Fruit fly (Drosophila melanogaster): ENCODE measurements around the gene rdgB.

The rdgB gene

DNA sequence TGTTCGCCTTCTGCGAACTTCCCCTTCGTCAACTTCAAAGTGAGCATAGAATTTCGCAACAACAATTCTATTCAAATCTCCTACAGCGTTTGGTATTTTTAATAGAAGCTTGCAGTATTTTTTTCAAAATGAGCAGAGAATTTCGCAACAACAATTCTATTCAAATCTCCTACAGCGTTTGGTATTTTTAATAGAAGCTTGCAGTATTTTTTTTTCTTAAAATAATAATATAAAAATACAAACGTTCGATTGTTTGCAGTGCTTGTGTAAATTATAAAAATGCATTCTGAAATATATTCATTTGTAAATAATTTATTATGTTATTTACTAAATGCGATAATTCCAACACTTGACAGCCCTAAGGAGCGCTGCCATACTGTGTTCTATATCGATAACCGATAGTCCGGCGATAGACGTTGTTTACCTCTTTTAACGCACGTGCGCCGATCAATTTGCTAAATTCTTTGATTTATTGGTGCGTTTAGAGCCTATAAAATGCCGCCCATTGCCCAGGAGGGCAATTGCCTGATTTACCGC is 5.7 kb upstream of the rdgB start, which contains the start of the genes CG32625 and Rtc1 (continued):
- no peak for TF ChIP-seq Dfd (GFP tag; optimal IDR thresholded peaks at IDR 0.05)
- TF ChIP-seq Lhr (GFP tag; optimal IDR thresholded peaks at IDR 0.05), result peak; percentile 51
- no peak for TF ChIP-seq mld (GFP tag; IDR thresholded peaks at IDR 0.05; ENCODE audit: partially characterized antibody)
- peak; percentile 29 for TF ChIP-seq MESR4 (GFP tag; optimal IDR thresholded peaks at IDR 0.05)
- peak; percentile 73; the same call in 2 of the 3 replicates for TF ChIP-seq ci (GFP tag; IDR thresholded peaks at IDR 0.05)
- TF ChIP-seq Myb (GFP tag; optimal IDR thresholded peaks at IDR 0.05), result no peak
- peak; percentile 70 for TF ChIP-seq CG3847 (GFP tag; IDR thresholded peaks at IDR 0.05)
- peak in 1 of 2 experiments; percentile 4 for TF ChIP-seq Pdp1 (GFP tag; optimal IDR thresholded peaks at IDR 0.05)
- peak; percentile 62 for TF ChIP-seq CG2678 (tag; optimal IDR thresholded peaks at IDR 0.05)
- TF ChIP-seq CG33213 (GFP tag; optimal IDR thresholded peaks at IDR 0.05), result no peak
- peak; percentile 43 for TF ChIP-seq CG2116 (GFP tag; optimal IDR thresholded peaks at IDR 0.05)
- no peak for TF ChIP-seq CG10209 (GFP tag; optimal IDR thresholded peaks at IDR 0.05)
- peak; percentile 41 for TF ChIP-seq CG7839 (tag; optimal IDR thresholded peaks at IDR 0.05)
- TF ChIP-seq Aef1 (GFP tag; IDR thresholded peaks at IDR 0.05), result peak; percentile 42; the same call in 1 of the 3 replicates
- no peak for TF ChIP-seq CG5180 (GFP tag; optimal IDR thresholded peaks at IDR 0.05)
- TF ChIP-seq grau (tag; optimal IDR thresholded peaks at IDR 0.05), result peak; percentile 61
- TF ChIP-seq Hr51 (GFP tag; optimal IDR thresholded peaks at IDR 0.05), result peak in 1 of 2 experiments; percentile 67
- 0 out of 2 replicates have a peak, but pooled peaks have one; percentile 20 for TF ChIP-seq CG2129 (GFP tag; IDR thresholded peaks at IDR 0.05; ENCODE audit: partially characterized antibody)
- TF ChIP-seq yki (optimal IDR thresholded peaks at IDR 0.05), result no peak
- TF ChIP-seq Ssrp (tag; optimal IDR thresholded peaks at IDR 0.05), result peak; percentile 20
- TF ChIP-seq CG17328 (GFP tag; IDR thresholded peaks at IDR 0.05), result peak; percentile 54; the same call in 1 of the 2 replicates
- TF ChIP-seq CG5953 (GFP tag; IDR thresholded peaks at IDR 0.05), result no peak
- TF ChIP-seq pfk (GFP tag; optimal IDR thresholded peaks at IDR 0.05), result no peak
- peak; percentile 15 for TF ChIP-seq fd96Cb (tag; optimal IDR thresholded peaks at IDR 0.05)
- peak; percentile 47 for TF ChIP-seq Fer1 (GFP tag; optimal IDR thresholded peaks at IDR 0.05)
- peak; percentile 61 for TF ChIP-seq CG15696 (tag; optimal IDR thresholded peaks at IDR 0.05)
- peak; percentile 38 for TF ChIP-seq CG1603 (tag; optimal IDR thresholded peaks at IDR 0.05)
- peak; percentile 38 for TF ChIP-seq HmgZ (tag; optimal IDR thresholded peaks at IDR 0.05)
- TF ChIP-seq CG14441 (GFP tag; IDR thresholded peaks at IDR 0.05), result peak; percentile 36; the same call in 1 of the 2 replicates
- TF ChIP-seq Rfx (GFP tag; IDR thresholded peaks at IDR 0.05), result peak; percentile 65
- TF ChIP-seq B-H2 (GFP tag; optimal IDR thresholded peaks at IDR 0.05), result peak; percentile 70
- peak; percentile 44 for TF ChIP-seq al (GFP tag; IDR thresholded peaks at IDR 0.05)
- no peak for TF ChIP-seq CG3065 (GFP tag; optimal IDR thresholded peaks at IDR 0.05)
- TF ChIP-seq HLH3B (GFP tag; IDR thresholded peaks at IDR 0.05), result peak; percentile 27; the same call in 1 of the 2 replicates
- TF ChIP-seq ERR (GFP tag; optimal IDR thresholded peaks at IDR 0.05), result no peak
- TF ChIP-seq bigmax (GFP tag; optimal IDR thresholded peaks at IDR 0.05), result no peak
- TF ChIP-seq CG15601 (tag; optimal IDR thresholded peaks at IDR 0.05), result peak; percentile 54
- TF ChIP-seq gcm (GFP tag; optimal IDR thresholded peaks at IDR 0.05), result peak; percentile 35
- TF ChIP-seq eyg (GFP tag; optimal IDR thresholded peaks at IDR 0.05), result no peak
- no peak for TF ChIP-seq CG6272 (GFP tag; IDR thresholded peaks at IDR 0.05)
- TF ChIP-seq fd102C (GFP tag; optimal IDR thresholded peaks at IDR 0.05), result no peak
- TF ChIP-seq CG15479 (GFP tag; optimal IDR thresholded peaks at IDR 0.05), result peak; percentile 54
- no peak for TF ChIP-seq Hr3 (GFP tag; optimal IDR thresholded peaks at IDR 0.05)
- TF ChIP-seq sens-2 (GFP tag; IDR thresholded peaks at IDR 0.05), result no peak
- TF ChIP-seq Bgb (GFP tag; IDR thresholded peaks at IDR 0.05; ENCODE audit: partially characterized antibody), result peak; percentile 52
- no peak for TF ChIP-seq CG9215 (GFP tag; IDR thresholded peaks at IDR 0.05)
- peak; percentile 81 for TF ChIP-seq cwo (GFP tag; optimal IDR thresholded peaks at IDR 0.05)
- peak; percentile 47; the same call in 1 of the 3 replicates for TF ChIP-seq CG6791 (GFP tag; IDR thresholded peaks at IDR 0.05; ENCODE audit: partially characterized antibody)
- TF ChIP-seq CG10431 (GFP tag; optimal IDR thresholded peaks at IDR 0.05), result peak; percentile 49
